Worm (Caenorhabditis elegans) whole organism, L1 larva: ENCODE results near the gene F44B9.5.

ENCODE experiments used
- C16A3.4 ChIP-seq: fragments of 150-350 bp; optimal IDR thresholded peaks from 2 replicates; lab custom pipeline; 2014; ENCODE audit warnings: missing biosample characterization, missing genetic modification characterization
- C34B4.2 ChIP-seq: sonication (generic microtip); optimal IDR thresholded peaks from 2 replicates; lab custom pipeline; 2017; ENCODE audit warnings: mild to moderate bottlenecking, missing genetic modification characterization, missing compliant biosample characterization
- alr-1 ChIP-seq: fragments of 200-800 bp; sonication (Bioruptor generic); optimal IDR thresholded peaks from 2 replicates; lab custom pipeline; 2018; ENCODE audit warnings: borderline replicate concordance, mild to moderate bottlenecking, missing genetic modification characterization, missing compliant biosample characterization
- aly-2 ChIP-seq: fragments of 150-350 bp; optimal IDR thresholded peaks from 2 replicates; lab custom pipeline; 2014; ENCODE audit warnings: missing biosample characterization, missing genetic modification characterization
- ama-1 ChIP-seq: fragments of 150-350 bp; optimal IDR thresholded peaks from 2 replicates; lab custom pipeline; 2014
- blmp-1 ChIP-seq: fragments of 150-350 bp; optimal IDR thresholded peaks from 2 replicates; lab custom pipeline; 2014; ENCODE audit warnings: missing biosample characterization, missing genetic modification characterization
- ceh-63 ChIP-seq: fragments of 200-800 bp; sonication (Bioruptor generic); optimal IDR thresholded peaks from 2 replicates; lab custom pipeline; 2018; ENCODE audit warnings: mild to moderate bottlenecking, missing genetic modification characterization, missing compliant biosample characterization
- ceh-8 ChIP-seq: fragments of 200-800 bp; sonication (Bioruptor generic); optimal IDR thresholded peaks from 2 replicates; lab custom pipeline; 2018; ENCODE audit warnings: mild to moderate bottlenecking, missing genetic modification characterization, moderate library complexity, missing compliant biosample characterization
- ceh-82 ChIP-seq, 3 experiments: fragments of 150-350 bp in 1 of 3; sonication (generic microtip) in 2 of 3; optimal IDR thresholded peaks; 2 replicates each; lab custom pipeline; 2014 to 2017; ENCODE audit warnings: missing biosample characterization in 3 of 3, missing genetic modification characterization in 3 of 3
- ceh-90 ChIP-seq: sonication (generic microtip); optimal IDR thresholded peaks from 2 replicates; lab custom pipeline; 2016; ENCODE audit warnings: missing genetic modification characterization, missing compliant biosample characterization
- efl-1 ChIP-seq, 4 experiments: fragments of 150-350 bp; optimal IDR thresholded peaks in 3 of 4; peaks in 1 of 4; 1 replicate in 1 of 4; 2 replicates in 3 of 4; lab custom pipeline; 2014; ENCODE audit warnings: missing biosample characterization in 2 of 4, missing genetic modification characterization in 2 of 4, missing genetic modification reagents in 2 of 4
- efl-3 ChIP-seq: fragments of 200-800 bp; sonication (Bioruptor generic); optimal IDR thresholded peaks from 2 replicates; lab custom pipeline; 2018; ENCODE audit warnings: mild to moderate bottlenecking, missing genetic modification characterization, missing compliant biosample characterization
- elt-2 ChIP-seq: sonication (generic microtip); optimal IDR thresholded peaks from 2 replicates; lab custom pipeline; 2016; ENCODE audit warnings: missing genetic modification characterization, mild to moderate bottlenecking, inconsistent platforms, missing compliant biosample characterization, missing genetic modification reagents
- fkh-10 ChIP-seq: sonication (generic microtip); optimal IDR thresholded peaks from 2 replicates; lab custom pipeline; 2017; ENCODE audit warnings: missing biosample characterization, missing genetic modification reagents, missing genetic modification characterization
- fkh-4 ChIP-seq: sonication (generic microtip); optimal IDR thresholded peaks from 2 replicates; lab custom pipeline; 2016; ENCODE audit warnings: missing compliant biosample characterization, missing genetic modification characterization, borderline replicate concordance
- fkh-8 ChIP-seq: sonication (generic microtip); optimal IDR thresholded peaks from 2 replicates; lab custom pipeline; 2016; ENCODE audit warnings: mild to moderate bottlenecking, missing genetic modification characterization, missing compliant biosample characterization
- fos-1 ChIP-seq: fragments of 150-350 bp; optimal IDR thresholded peaks from 2 replicates; lab custom pipeline; 2014; ENCODE audit warnings: missing biosample characterization, missing genetic modification characterization
- grh-1 ChIP-seq: fragments of 200-800 bp; sonication (Bioruptor generic); IDR thresholded peaks from 2 replicates; pipeline ENCODE4 v1.3.6; 2022; ENCODE audit warnings: missing genetic modification reagents, missing genetic modification characterization, missing compliant biosample characterization
- irx-1 ChIP-seq: sonication (generic microtip); optimal IDR thresholded peaks from 2 replicates; lab custom pipeline; 2016; ENCODE audit warnings: missing genetic modification characterization, missing compliant biosample characterization
- isw-1 ChIP-seq: fragments of 200-800 bp; sonication (Bioruptor generic); IDR thresholded peaks from 2 replicates; pipeline ENCODE4 v1.3.6; 2022; ENCODE audit warnings: missing genetic modification characterization, missing compliant biosample characterization
- lin-13 ChIP-seq: fragments of 150-350 bp; optimal IDR thresholded peaks from 2 replicates; lab custom pipeline; 2014; ENCODE audit warnings: missing biosample characterization, missing genetic modification reagents, missing genetic modification characterization
- lin-15B ChIP-seq: fragments of 150-350 bp; sonication (generic microtip); optimal IDR thresholded peaks from 3 replicates; lab custom pipeline; 2014; ENCODE audit warnings: missing biosample characterization, missing genetic modification characterization
- lin-39 ChIP-seq: fragments of 150-350 bp; optimal IDR thresholded peaks from 2 replicates; lab custom pipeline; 2014; ENCODE audit warnings: missing biosample characterization, missing genetic modification reagents, missing genetic modification characterization
- lir-3 ChIP-seq: sonication (generic microtip); optimal IDR thresholded peaks from 2 replicates; lab custom pipeline; 2016; ENCODE audit warnings: mild to moderate bottlenecking, missing genetic modification characterization, moderate library complexity, missing compliant biosample characterization; ENCODE audit not compliant: poor library complexity
- lsy-2 ChIP-seq, 2 experiments: fragments of 150-350 bp; optimal IDR thresholded peaks; 2 replicates each; lab custom pipeline; 2014; ENCODE audit warnings: missing biosample characterization in 2 of 2, missing genetic modification characterization in 2 of 2
- mdl-1 ChIP-seq, 2 experiments: fragments of 150-350 bp; optimal IDR thresholded peaks; 2 replicates each; lab custom pipeline; 2014 to 2017; ENCODE audit warnings: missing biosample characterization in 2 of 2, missing genetic modification characterization in 2 of 2, inconsistent platforms in 1 of 2
- mep-1 ChIP-seq: fragments of 150-350 bp; optimal IDR thresholded peaks from 2 replicates; lab custom pipeline; 2014; ENCODE audit warnings: missing biosample characterization, missing genetic modification characterization
- nhr-19 ChIP-seq: fragments of 200-800 bp; sonication (Bioruptor generic); conservative IDR thresholded peaks from 2 replicates; pipeline ENCODE4 v1.3.6; 2022; ENCODE audit warnings: missing genetic modification characterization, missing compliant biosample characterization
- nhr-237 ChIP-seq: fragments of 150-350 bp; optimal IDR thresholded peaks from 2 replicates; lab custom pipeline; 2014; ENCODE audit warnings: missing biosample characterization, missing genetic modification characterization
- nhr-47 ChIP-seq: sonication (generic microtip); optimal IDR thresholded peaks from 2 replicates; lab custom pipeline; 2016; ENCODE audit warnings: mild to moderate bottlenecking, missing genetic modification characterization, moderate library complexity, missing compliant biosample characterization
- nhr-71 ChIP-seq: sonication (generic microtip); optimal IDR thresholded peaks from 2 replicates; lab custom pipeline; 2016; ENCODE audit warnings: mild to moderate bottlenecking, missing genetic modification characterization, moderate library complexity, missing compliant biosample characterization
- nhr-76 ChIP-seq: sonication (generic microtip); optimal IDR thresholded peaks from 2 replicates; lab custom pipeline; 2017; ENCODE audit warnings: missing biosample characterization, missing genetic modification characterization
- pax-3 ChIP-seq: fragments of 200-800 bp; sonication (Bioruptor generic); optimal IDR thresholded peaks from 2 replicates; lab custom pipeline; 2018; ENCODE audit warnings: mild to moderate bottlenecking, missing genetic modification characterization, moderate library complexity, missing compliant biosample characterization
- pqm-1 ChIP-seq: sonication (generic microtip); optimal IDR thresholded peaks from 3 replicates; lab custom pipeline; 2017; ENCODE audit warnings: missing biosample characterization, missing genetic modification characterization
- rnt-1 ChIP-seq: sonication (generic microtip); optimal IDR thresholded peaks from 2 replicates; lab custom pipeline; 2016; ENCODE audit warnings: mild to moderate bottlenecking, missing genetic modification characterization, moderate library complexity, missing compliant biosample characterization
- snu-23 ChIP-seq: sonication (generic microtip); optimal IDR thresholded peaks from 2 replicates; lab custom pipeline; 2016; ENCODE audit warnings: missing genetic modification characterization, missing compliant biosample characterization
- sptf-1 ChIP-seq: fragments of 150-350 bp; optimal IDR thresholded peaks from 2 replicates; lab custom pipeline; 2014; ENCODE audit warnings: missing biosample characterization, missing genetic modification characterization
- sup-37 ChIP-seq: fragments of 200-800 bp; sonication (Bioruptor generic); optimal IDR thresholded peaks from 2 replicates; lab custom pipeline; 2018; ENCODE audit warnings: mild to moderate bottlenecking, missing genetic modification characterization, missing compliant biosample characterization
- swsn-7 ChIP-seq: sonication (generic microtip); optimal IDR thresholded peaks from 2 replicates; lab custom pipeline; 2016; ENCODE audit warnings: missing genetic modification characterization, missing compliant biosample characterization
- tbx-2 ChIP-seq: sonication (generic microtip); optimal IDR thresholded peaks from 2 replicates; lab custom pipeline; 2016; ENCODE audit warnings: missing genetic modification characterization, missing compliant biosample characterization
- tlp-1 ChIP-seq: fragments of 150-350 bp; optimal IDR thresholded peaks from 2 replicates; lab custom pipeline; 2014; ENCODE audit warnings: missing biosample characterization, missing genetic modification characterization
- unc-130 ChIP-seq: fragments of 150-350 bp; optimal IDR thresholded peaks from 2 replicates; lab custom pipeline; 2017; ENCODE audit warnings: missing biosample characterization, missing genetic modification characterization, inconsistent platforms
- unc-30 ChIP-seq: sonication (generic microtip); optimal IDR thresholded peaks from 2 replicates; lab custom pipeline; 2017; ENCODE audit warnings: missing biosample characterization, missing genetic modification characterization
- unc-62 ChIP-seq: fragments of 150-350 bp; optimal IDR thresholded peaks from 2 replicates; lab custom pipeline; 2014; ENCODE audit warnings: missing biosample characterization, missing genetic modification reagents, missing genetic modification characterization
- unc-86 ChIP-seq: sonication (generic microtip); optimal IDR thresholded peaks from 2 replicates; lab custom pipeline; 2016; ENCODE audit warnings: missing genetic modification characterization, missing compliant biosample characterization
- xbp-1 ChIP-seq: sonication (generic microtip); optimal IDR thresholded peaks from 2 replicates; lab custom pipeline; 2016; ENCODE audit warnings: missing genetic modification characterization, missing compliant biosample characterization
- zip-4 ChIP-seq: fragments of 200-800 bp; sonication (Bioruptor generic); optimal IDR thresholded peaks from 2 replicates; lab custom pipeline; 2018; ENCODE audit warnings: mild to moderate bottlenecking, missing genetic modification characterization, moderate library complexity, missing compliant biosample characterization
- ztf-4 ChIP-seq: fragments of 150-350 bp; optimal IDR thresholded peaks from 2 replicates; lab custom pipeline; 2014; ENCODE audit warnings: missing biosample characterization, missing genetic modification characterization

F44B9.5 gene

ce11 chrIII:8020823-8021332, 4.5 kb upstream of the F44B9.5 start, which contains the start of gene lin-36 (continued):
- TF ChIP-seq nhr-19 (GFP tag; lab: Robert Waterston, UW) (peak; percentile 76), lin-39 (peak; percentile 36), lin-13 (GFP tag; lab: Kevin White, UChicago) (peak; percentile 83), ceh-63 (no peak), nhr-71 (peak; percentile 90), efl-1 (optimal IDR thresholded peaks at IDR 0.05; lab: Kevin White, UChicago) (peak; percentile 86 to 91), efl-1 (GFP tag; optimal IDR thresholded peaks at IDR 0.05 in 1 of 2; lab: Kevin White, UChicago) (peak; percentile 87 to 99), fkh-8 (tag; lab: Kevin White, UChicago) (peak; percentile 80), snu-23 (GFP tag; lab: Kevin White, UChicago) (peak; percentile 91), efl-3 (GFP tag; lab: Kevin White, UChicago) (no peak), unc-86 (tag; lab: Kevin White, UChicago) (peak; percentile 84), sptf-1 (tag; lab: Kevin White, UChicago) (no peak), unc-130 (tag; lab: Kevin White, UChicago) (peak; percentile 73), mep-1 (tag; lab: Kevin White, UChicago) (peak; percentile 94), irx-1 (peak; percentile 69), tlp-1 (tag; lab: Kevin White, UChicago) (no peak), alr-1 (tag; lab: Kevin White, UChicago) (no peak), elt-2 (tag; lab: Kevin White, UChicago) (peak; percentile 32), sup-37 (GFP tag; lab: Kevin White, UChicago) (no peak), isw-1 (peak; percentile 74), aly-2 (tag; lab: Kevin White, UChicago) (no peak), swsn-7 (tag; lab: Kevin White, UChicago) (peak; percentile 85), lir-3 (tag; lab: Kevin White, UChicago) (peak; percentile 69), ceh-8 (GFP tag; lab: Kevin White, UChicago) (no peak), pax-3 (tag; lab: Kevin White, UChicago) (peak; percentile 9), fos-1 (peak; percentile 71), ceh-82 (tag; optimal IDR thresholded peaks at IDR 0.05; lab: Kevin White, UChicago) (peak; percentile 71 to 91 (median 84)), ama-1 (lab: Kevin White, UChicago) (no peak), ztf-4 (tag; lab: Kevin White, UChicago) (peak; percentile 62), mdl-1 (tag; optimal IDR thresholded peaks at IDR 0.05; lab: Kevin White, UChicago) (peak in 1 of 2 experiments; percentile 64), lin-15B (tag; lab: Kevin White, UChicago) (peak; percentile 80), nhr-47 (peak; percentile 86), tbx-2 (peak; percentile 91), pqm-1 (tag; lab: Kevin White, UChicago) (no peak), zip-4 (peak; percentile 38), grh-1 (GFP tag; lab: Robert Waterston, UW) (peak; percentile 78), fkh-10 (GFP tag; lab: Kevin White, UChicago) (no peak), nhr-76 (tag; lab: Kevin White, UChicago) (no peak), lsy-2 (tag; optimal IDR thresholded peaks at IDR 0.05; lab: Kevin White, UChicago) (peak; percentile 88 to 91), xbp-1 (tag; lab: Kevin White, UChicago) (peak; percentile 79), unc-30 (tag; lab: Kevin White, UChicago) (no peak), rnt-1 (peak; percentile 89), unc-62 (peak; percentile 72), nhr-237 (tag; lab: Kevin White, UChicago) (no peak), blmp-1 (tag; lab: Kevin White, UChicago) (peak; percentile 67), fkh-4 (tag; lab: Kevin White, UChicago) (no peak), C16A3.4 (tag; lab: Kevin White, UChicago) (peak; percentile 81), ceh-90 (tag; lab: Kevin White, UChicago) (no peak), C34B4.2 (no peak)
